Worm (Caenorhabditis elegans): ENCODE data around the gene F20D1.3.

F20D1.3 gene

DNA sequence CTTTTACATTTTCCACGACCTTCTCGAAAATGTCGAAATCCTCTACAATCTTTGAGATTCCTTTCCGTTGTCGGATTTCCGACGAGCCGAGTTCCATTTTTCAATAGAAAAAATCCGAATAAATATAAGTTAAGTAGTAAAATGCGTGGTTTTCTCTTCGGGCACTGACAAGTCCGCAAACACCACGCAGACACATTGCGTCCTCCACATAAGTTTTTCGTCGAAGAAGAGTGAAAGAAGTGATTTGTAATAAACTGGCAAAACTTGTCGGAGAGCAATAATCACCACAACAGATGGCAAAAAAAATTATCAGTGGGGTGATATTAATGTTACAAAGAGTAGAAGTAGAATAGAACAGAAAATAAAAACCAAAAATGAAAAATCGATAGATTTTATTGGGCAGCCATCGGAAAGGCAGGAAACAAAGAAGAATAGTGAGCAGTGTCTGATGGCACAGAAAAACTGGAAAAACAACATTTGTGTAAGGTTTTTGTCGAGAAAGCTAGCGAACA, 31.0 kb downstream of the F20D1.3 start, which contains the start of gene ergi-2 (continued):
- TF ChIP-seq nhr-12 (tag; optimal IDR thresholded peaks at IDR 0.05) = no peak
- TF ChIP-seq nhr-47 (tag; optimal IDR thresholded peaks at IDR 0.05) = peak; percentile 5
- TF ChIP-seq lin-35 (GFP tag; optimal IDR thresholded peaks at IDR 0.05) = peak; percentile 3 to 23
- peak; percentile 41 for TF ChIP-seq unc-130 (tag; optimal IDR thresholded peaks at IDR 0.05)
- peak; percentile 42 for TF ChIP-seq mep-1 (tag; optimal IDR thresholded peaks at IDR 0.05)
- TF ChIP-seq nhr-71 (tag; optimal IDR thresholded peaks at IDR 0.05) = peak; percentile 15
- TF ChIP-seq pag-3 (tag; optimal IDR thresholded peaks at IDR 0.05; ENCODE audit: borderline replicate concordance, insufficient read depth) = no peak
- TF ChIP-seq aha-1 (tag; optimal IDR thresholded peaks at IDR 0.05) = no peak
- TF ChIP-seq hlh-4 (tag; optimal IDR thresholded peaks at IDR 0.05) = no peak
- TF ChIP-seq mab-9 (GFP tag; IDR thresholded peaks at IDR 0.05) = no peak

DNA sequence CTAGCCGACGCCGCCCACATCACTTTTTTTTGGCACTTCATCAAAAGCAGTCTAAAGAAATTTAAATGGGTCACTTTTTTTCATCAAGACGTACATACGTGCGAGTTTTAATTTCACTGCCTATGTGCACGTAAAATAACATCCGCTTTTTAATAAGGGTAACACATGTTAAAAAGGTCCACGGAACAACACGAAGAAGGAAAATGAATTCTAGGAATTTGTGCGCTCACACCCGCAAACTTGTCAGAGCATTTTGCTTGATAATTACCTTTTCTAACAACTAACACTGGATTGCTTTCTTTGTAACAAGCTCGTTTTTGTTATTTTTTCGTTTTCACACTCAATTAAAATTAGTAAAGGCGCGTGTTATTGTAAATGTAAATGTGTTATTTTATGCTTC, 32.8 kb downstream of the F20D1.3 start:
- TF ChIP-seq sup-37 (GFP tag; optimal IDR thresholded peaks at IDR 0.05) = no peak
- peak; percentile 54 for TF ChIP-seq unc-86 (tag; optimal IDR thresholded peaks at IDR 0.05)
- no peak for TF ChIP-seq aha-1 (tag; optimal IDR thresholded peaks at IDR 0.05)
- peak; percentile 40 for TF ChIP-seq nhr-71 (tag; optimal IDR thresholded peaks at IDR 0.05)
- TF ChIP-seq ceh-88 (GFP tag; IDR thresholded peaks at IDR 0.05) = 0 out of 2 replicates have a peak, but pooled peaks have one; percentile 13
- TF ChIP-seq egl-13 (tag; optimal IDR thresholded peaks at IDR 0.05) = peak; percentile 61
- TF ChIP-seq nhr-237 (tag; optimal IDR thresholded peaks at IDR 0.05) = no peak
- TF ChIP-seq lin-14 (GFP tag; optimal IDR thresholded peaks at IDR 0.05) = peak; percentile 72
- TF ChIP-seq swsn-7 (tag; optimal IDR thresholded peaks at IDR 0.05) = peak; percentile 15
- no peak for TF ChIP-seq unc-98 (GFP tag; IDR thresholded peaks at IDR 0.05)

- TF ChIP-seq snpc-4 (tag; optimal IDR thresholded peaks at IDR 0.05) = peak; percentile 26
- no peak for TF ChIP-seq nhr-11 (tag; optimal IDR thresholded peaks at IDR 0.05)
Measured at ce11 chrX:15010941-15011340, 35.0 kb downstream of the F20D1.3 start.

DNA sequence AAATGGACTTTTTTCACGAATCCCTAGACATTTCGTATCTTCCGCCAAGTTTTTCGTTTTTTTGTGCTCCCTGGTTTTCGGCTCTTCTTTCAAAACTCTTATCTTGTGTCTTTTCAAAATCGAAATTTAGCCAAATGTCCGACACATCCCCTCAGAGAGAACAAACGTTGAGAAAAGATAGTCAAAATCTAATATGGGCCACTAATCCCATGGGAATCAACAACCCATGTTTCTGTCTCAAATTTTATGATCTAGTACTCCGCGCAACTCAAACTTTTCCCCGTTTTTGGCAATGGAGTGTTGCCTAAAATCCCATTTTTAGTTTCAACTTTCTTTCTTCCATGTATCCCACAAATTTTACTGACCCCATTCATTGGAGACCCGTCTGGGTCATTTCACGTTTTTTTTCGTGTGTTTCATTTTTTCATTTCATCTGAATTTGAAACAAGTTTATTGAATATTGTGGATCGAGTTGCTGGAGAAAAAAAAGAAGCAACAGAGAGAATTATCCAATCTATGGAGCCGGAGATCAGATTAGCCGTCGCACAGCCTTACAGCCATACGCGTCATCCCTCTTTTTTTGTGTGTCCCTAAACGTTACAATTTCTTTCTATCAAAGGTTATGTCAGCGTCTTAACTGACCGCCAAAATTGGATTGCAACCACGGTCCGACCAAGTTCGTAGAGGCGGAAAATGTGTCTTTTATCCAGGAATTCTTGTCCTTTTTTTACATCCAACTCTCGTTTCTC, 35.8 kb downstream of the F20D1.3 start:
- TF ChIP-seq vab-15 (tag; optimal IDR thresholded peaks at IDR 0.05) (no peak), lin-14 (GFP tag; optimal IDR thresholded peaks at IDR 0.05) (peak; percentile 41), fkh-10 (GFP tag; optimal IDR thresholded peaks at IDR 0.05) (peak; percentile 86)

- TF ChIP-seq swsn-7 (tag; optimal IDR thresholded peaks at IDR 0.05) (no peak), unc-130 (tag; optimal IDR thresholded peaks at IDR 0.05) (peak; percentile 37), rnt-1 (tag; optimal IDR thresholded peaks at IDR 0.05) (peak; percentile 63), lsy-2 (tag; optimal IDR thresholded peaks at IDR 0.05) (peak in 1 of 2 experiments; percentile 17), snu-23 (GFP tag; optimal IDR thresholded peaks at IDR 0.05) (peak; percentile 9), lin-14 (GFP tag; optimal IDR thresholded peaks at IDR 0.05) (peak; percentile 68), egl-13 (tag; optimal IDR thresholded peaks at IDR 0.05) (no peak), nhr-71 (tag; optimal IDR thresholded peaks at IDR 0.05) (peak; percentile 52), nhr-47 (tag; optimal IDR thresholded peaks at IDR 0.05) (no peak)
Measured at ce11 chrX:15013941-15014453, 38.1 kb downstream of the F20D1.3 start.

DNA sequence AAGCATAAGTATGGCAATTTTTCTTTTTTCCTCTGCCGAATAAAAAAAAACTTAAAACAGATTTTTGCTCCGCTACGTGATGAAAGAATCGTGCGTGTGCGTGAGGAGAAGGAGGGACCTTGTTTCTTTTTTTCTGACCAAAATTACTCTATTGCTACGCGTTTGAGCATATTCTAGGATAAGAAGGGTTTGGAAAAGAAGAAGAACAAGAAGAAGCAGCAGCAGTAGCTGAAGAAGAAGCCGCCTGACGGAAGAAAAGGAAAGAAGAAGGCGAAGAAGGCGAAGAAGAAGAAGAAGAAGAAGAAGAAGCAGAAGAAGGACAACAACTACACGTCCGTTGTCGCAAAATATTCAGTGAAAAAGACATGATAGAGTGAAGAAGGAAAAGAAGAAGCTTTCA, 40.2 kb downstream of the F20D1.3 start:
- peak; percentile 47 for TF ChIP-seq lin-14 (GFP tag; optimal IDR thresholded peaks at IDR 0.05)
- peak; percentile 54 for TF ChIP-seq fkh-10 (GFP tag; optimal IDR thresholded peaks at IDR 0.05)
- no peak for TF ChIP-seq nhr-71 (tag; optimal IDR thresholded peaks at IDR 0.05)

DNA sequence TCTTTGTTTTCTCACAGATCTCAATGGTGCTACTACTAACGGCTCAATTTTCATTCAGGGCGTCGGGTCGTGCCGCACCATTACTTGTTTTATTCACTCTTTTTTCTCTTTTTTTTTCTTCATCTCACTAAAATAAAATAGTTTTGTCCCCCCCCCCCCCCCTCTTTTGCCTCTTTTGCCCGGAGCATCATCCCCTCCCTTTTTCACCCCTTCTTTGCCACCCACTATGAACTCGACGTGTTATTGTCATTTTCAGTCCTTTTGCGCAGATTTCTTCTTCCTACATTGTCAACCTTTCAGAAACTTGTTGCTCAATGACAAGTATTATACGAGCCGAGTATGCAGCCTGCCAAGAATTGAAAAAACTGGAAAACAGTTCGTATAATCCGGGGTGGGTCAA, 50.1 kb downstream of the F20D1.3 start, which contains the start of gene seb-3:
seb-3 (plus strand) TSS at position 301 of the 400 bp plus-strand sequence.
- TF ChIP-seq efl-1 (optimal IDR thresholded peaks at IDR 0.05) (no peak), efl-1 (GFP tag; optimal IDR thresholded peaks at IDR 0.05 in 1 of 2) (no peak), C34B4.2 (tag; optimal IDR thresholded peaks at IDR 0.05) (no peak), ztf-4 (tag; optimal IDR thresholded peaks at IDR 0.05) (no peak), tbx-2 (tag; optimal IDR thresholded peaks at IDR 0.05) (no peak), egl-13 (tag; optimal IDR thresholded peaks at IDR 0.05) (no peak), swsn-7 (tag; optimal IDR thresholded peaks at IDR 0.05) (no peak), nhr-237 (tag; optimal IDR thresholded peaks at IDR 0.05) (no peak), nhr-71 (tag; optimal IDR thresholded peaks at IDR 0.05) (no peak), nhr-76 (tag; optimal IDR thresholded peaks at IDR 0.05) (no peak), nhr-47 (tag; optimal IDR thresholded peaks at IDR 0.05) (no peak), jun-1 (tag; optimal IDR thresholded peaks at IDR 0.05) (no peak), mdl-1 (tag; optimal IDR thresholded peaks at IDR 0.05) (no peak), lin-15B (tag; optimal IDR thresholded peaks at IDR 0.05) (no peak), Y116A8C.19 (tag; optimal IDR thresholded peaks at IDR 0.05; ENCODE audit: borderline replicate concordance) (no peak)
